Worm (Caenorhabditis elegans) whole organism, L3 larva: ENCODE data around the gene pus-1.

Experiments
- ceh-28 ChIP-seq: fragments of 150-350 bp; optimal IDR thresholded peaks from 2 replicates; lab custom pipeline; 2014; ENCODE audit warnings: missing biosample characterization, missing genetic modification reagents, missing genetic modification characterization
- nhr-67 ChIP-seq: fragments of 150-350 bp; optimal IDR thresholded peaks from 2 replicates; lab custom pipeline; 2014; ENCODE audit warnings: missing biosample characterization, missing genetic modification characterization

ce11 chrV:16802572-16802971, 7.8 kb upstream of the pus-1 start, which contains the start of gene cand-1:
- no peak for TF ChIP-seq nhr-67 (tag; lab: Kevin White, UChicago)
- TF ChIP-seq ceh-28, result no peak
